Fruit fly (Drosophila melanogaster) Kc167 (cell line): ENCODE results near the gene CG12379.

Experiments
- Sin3A ChIP-seq: fragments of >200 bp; optimal IDR thresholded peaks from 2 replicates; lab custom pipeline; 2018; ENCODE audit warnings: missing external identifiers
- insv ChIP-seq: fragments of >200 bp; optimal IDR thresholded peaks from 3 replicates; lab custom pipeline; 2018; ENCODE audit warnings: missing external identifiers
- psq ChIP-seq: fragments of >200 bp; optimal IDR thresholded peaks from 2 replicates; lab custom pipeline; 2017; ENCODE audit warnings: missing external identifiers

- TF ChIP-seq psq (lab: Kevin White, UChicago): no peak
- TF ChIP-seq Sin3A (lab: Kevin White, UChicago): no peak
- no peak for TF ChIP-seq insv (lab: Kevin White, UChicago)
Observed at dm6 chrX:15766395-15766866, 32.6 kb upstream of the CG12379 start, which contains the start of gene CG8952.
